Fruit fly (Drosophila melanogaster) whole organism, embryonic: ENCODE results near the gene CG9986.

Experiments
- Adf1 ChIP-seq: fragments of 200-800 bp; sonication (Bioruptor generic); IDR thresholded peaks from 2 replicates; pipeline ENCODE4 v1.3.6; 2022; ENCODE audit warnings: missing biosample characterization, missing genetic modification characterization
- Aef1 ChIP-seq: fragments of 200-800 bp; sonication (Bioruptor generic); IDR thresholded peaks from 3 replicates; pipeline ENCODE4 v1.3.6; 2022; ENCODE audit warnings: missing biosample characterization, missing genetic modification characterization
- Atf-2 ChIP-seq: fragments of 200-800 bp; sonication (Bioruptor generic); optimal IDR thresholded peaks from 2 replicates; lab custom pipeline; 2016; ENCODE audit warnings: missing biosample characterization, missing genetic modification characterization
- CG1024 ChIP-seq: fragments of 200-800 bp; sonication (Bioruptor generic); IDR thresholded peaks from 2 replicates; pipeline ENCODE4 v1.3.6; 2022; ENCODE audit warnings: missing biosample characterization, missing genetic modification characterization
- CG13123 ChIP-seq: fragments of 200-800 bp; sonication (Bioruptor generic); optimal IDR thresholded peaks from 2 replicates; lab custom pipeline; 2016; ENCODE audit warnings: missing biosample characterization, missing genetic modification characterization
- CG15696 ChIP-seq: fragments of 200-800 bp; sonication (Bioruptor generic); optimal IDR thresholded peaks from 2 replicates; lab custom pipeline; 2019; ENCODE audit warnings: missing biosample characterization, mild to moderate bottlenecking, missing genetic modification characterization, moderate library complexity
- CG16813 ChIP-seq: fragments of 200-800 bp; sonication (Bioruptor generic); IDR thresholded peaks from 3 replicates; pipeline ENCODE4 v1.3.6; 2022; ENCODE audit warnings: missing biosample characterization, missing genetic modification characterization; ENCODE audit not compliant: partially characterized antibody
- CG17328 ChIP-seq: fragments of 200-800 bp; sonication (Bioruptor generic); IDR thresholded peaks from 2 replicates; pipeline ENCODE4 v1.3.6; 2022; ENCODE audit warnings: missing biosample characterization, missing genetic modification characterization
- CG18619 ChIP-seq: fragments of 200-800 bp; sonication (Bioruptor generic); optimal IDR thresholded peaks from 3 replicates; lab custom pipeline; 2017; ENCODE audit warnings: missing biosample characterization, mild to moderate bottlenecking, missing genetic modification characterization
- CG43689 ChIP-seq: fragments of 200-800 bp; sonication (Bioruptor generic); IDR thresholded peaks from 2 replicates; pipeline ENCODE4 v1.3.6; 2022; ENCODE audit warnings: missing biosample characterization, missing genetic modification characterization
- CG4820 ChIP-seq: fragments of 200-800 bp; sonication (Bioruptor generic); optimal IDR thresholded peaks from 3 replicates; lab custom pipeline; 2016; ENCODE audit warnings: missing biosample characterization, missing genetic modification characterization
- CG6683 ChIP-seq: fragments of 200-800 bp; sonication (Bioruptor generic); optimal IDR thresholded peaks from 2 replicates; lab custom pipeline; 2017; ENCODE audit warnings: missing biosample characterization, mild to moderate bottlenecking, missing genetic modification characterization, missing genetic modification reagents
- CG6689 ChIP-seq: fragments of 200-800 bp; sonication (Bioruptor generic); IDR thresholded peaks from 2 replicates; pipeline ENCODE4 v1.3.6; 2022; ENCODE audit warnings: missing biosample characterization, missing genetic modification characterization
- CG7271 ChIP-seq: fragments of 200-800 bp; sonication (Bioruptor generic); optimal IDR thresholded peaks from 2 replicates; lab custom pipeline; 2018; ENCODE audit warnings: missing biosample characterization, mild to moderate bottlenecking, missing genetic modification characterization, moderate library complexity
- CG7357 ChIP-seq: fragments of 200-800 bp; sonication (Bioruptor generic); IDR thresholded peaks from 3 replicates; pipeline ENCODE4 v1.3.6; 2022; ENCODE audit warnings: missing biosample characterization, missing genetic modification characterization
- CG9609 ChIP-seq: fragments of 200-800 bp; sonication (Bioruptor generic); optimal IDR thresholded peaks from 3 replicates; lab custom pipeline; 2016; ENCODE audit warnings: missing biosample characterization, missing genetic modification characterization
- CG9817 ChIP-seq: fragments of 200-800 bp; sonication (Bioruptor generic); optimal IDR thresholded peaks from 2 replicates; lab custom pipeline; 2018; ENCODE audit warnings: missing biosample characterization, mild to moderate bottlenecking, missing genetic modification characterization, moderate library complexity
- Chrac-16 ChIP-seq: fragments of 200-800 bp; sonication (Bioruptor generic); optimal IDR thresholded peaks from 3 replicates; lab custom pipeline; 2016; ENCODE audit warnings: missing biosample characterization, missing genetic modification characterization
- D19B ChIP-seq: fragments of 200-800 bp; sonication (Bioruptor generic); optimal IDR thresholded peaks from 2 replicates; lab custom pipeline; 2017; ENCODE audit warnings: missing biosample characterization, mild to moderate bottlenecking, missing genetic modification characterization
- Dfd ChIP-seq, 2 experiments: fragments of >200 bp; optimal IDR thresholded peaks; 2 replicates each; lab custom pipeline; 2017; ENCODE audit warnings: missing biosample characterization in 2 of 2, missing genetic modification characterization in 2 of 2
- H2.0 ChIP-seq: fragments of 200-800 bp; sonication (Bioruptor generic); IDR thresholded peaks from 2 replicates; pipeline ENCODE4 v1.3.6; 2022; ENCODE audit warnings: missing biosample characterization, missing genetic modification characterization
- Hr39 ChIP-seq: fragments of >200 bp; optimal IDR thresholded peaks from 2 replicates; lab custom pipeline; 2017
- Oli ChIP-seq: fragments of 200-800 bp; sonication (Bioruptor generic); optimal IDR thresholded peaks from 2 replicates; lab custom pipeline; 2018; ENCODE audit warnings: missing biosample characterization, mild to moderate bottlenecking, missing genetic modification characterization, moderate library complexity
- Pdp1 ChIP-seq, 2 experiments: fragments of 200-800 bp; sonication (Bioruptor generic); optimal IDR thresholded peaks; 3 replicates each; lab custom pipeline; 2016; ENCODE audit warnings: missing biosample characterization in 2 of 2, missing genetic modification characterization in 2 of 2, mild to moderate bottlenecking in 1 of 2, moderate library complexity in 1 of 2
- Six4 ChIP-seq: fragments of 200-800 bp; sonication (Bioruptor generic); optimal IDR thresholded peaks from 2 replicates; lab custom pipeline; 2016; ENCODE audit warnings: missing biosample characterization, missing genetic modification characterization
- Ssrp ChIP-seq: fragments of 200-800 bp; sonication (Bioruptor generic); optimal IDR thresholded peaks from 2 replicates; lab custom pipeline; 2018; ENCODE audit warnings: missing biosample characterization, mild to moderate bottlenecking, missing genetic modification characterization, moderate library complexity
- Tbp ChIP-seq: fragments of >200 bp; optimal IDR thresholded peaks from 2 replicates; lab custom pipeline; 2018; ENCODE audit warnings: missing biosample characterization, missing genetic modification characterization
- ab ChIP-seq: fragments of 200-800 bp; sonication (Bioruptor generic); optimal IDR thresholded peaks from 2 replicates; lab custom pipeline; 2016; ENCODE audit warnings: missing biosample characterization, missing genetic modification characterization
- ac ChIP-seq: fragments of 200-800 bp; sonication (Bioruptor generic); optimal IDR thresholded peaks from 3 replicates; lab custom pipeline; 2017; ENCODE audit warnings: missing biosample characterization, mild to moderate bottlenecking, missing genetic modification characterization
- ap ChIP-seq: fragments of 200-800 bp; sonication (Bioruptor generic); IDR thresholded peaks from 2 replicates; pipeline ENCODE4 v1.3.6; 2022; ENCODE audit warnings: missing biosample characterization, missing genetic modification characterization
- ase ChIP-seq: fragments of 200-800 bp; sonication (Bioruptor generic); IDR thresholded peaks from 3 replicates; pipeline ENCODE4 v1.3.6; 2022; ENCODE audit warnings: missing biosample characterization, missing genetic modification characterization
- bbx ChIP-seq: fragments of 200-800 bp; sonication (Bioruptor generic); IDR thresholded peaks from 2 replicates; pipeline ENCODE4 v1.3.6; 2022; ENCODE audit warnings: missing biosample characterization, missing genetic modification characterization; ENCODE audit not compliant: partially characterized antibody
- ci ChIP-seq: fragments of 200-800 bp; sonication (Bioruptor generic); IDR thresholded peaks from 3 replicates; pipeline ENCODE4 v1.3.6; 2022; ENCODE audit warnings: missing biosample characterization, missing genetic modification characterization
- dmrt11E ChIP-seq: fragments of 200-800 bp; sonication (Bioruptor generic); optimal IDR thresholded peaks from 3 replicates; lab custom pipeline; 2018; ENCODE audit warnings: missing biosample characterization, mild to moderate bottlenecking, missing genetic modification characterization, moderate library complexity
- dmrt99B ChIP-seq: fragments of 200-800 bp; sonication (Bioruptor generic); optimal IDR thresholded peaks from 2 replicates; lab custom pipeline; 2018; ENCODE audit warnings: missing biosample characterization, mild to moderate bottlenecking, missing genetic modification characterization, moderate library complexity
- esg ChIP-seq: fragments of 200-800 bp; sonication (Bioruptor generic); conservative IDR thresholded peaks from 2 replicates; pipeline ENCODE4 v1.3.6; 2022; ENCODE audit warnings: missing biosample characterization, missing genetic modification characterization
- fd96Cb ChIP-seq: fragments of 200-800 bp; sonication (Bioruptor generic); optimal IDR thresholded peaks from 2 replicates; lab custom pipeline; 2018; ENCODE audit warnings: missing biosample characterization, mild to moderate bottlenecking, missing genetic modification characterization, moderate library complexity
- gce ChIP-seq: fragments of 200-800 bp; sonication (Bioruptor generic); IDR thresholded peaks from 3 replicates; pipeline ENCODE4 v1.3.6; 2022; ENCODE audit warnings: missing biosample characterization, missing genetic modification characterization
- gem ChIP-seq: fragments of 200-800 bp; sonication (Bioruptor generic); optimal IDR thresholded peaks from 2 replicates; lab custom pipeline; 2019; ENCODE audit warnings: missing biosample characterization, mild to moderate bottlenecking, missing genetic modification characterization, moderate library complexity
- gfzf ChIP-seq: fragments of 200-800 bp; sonication (Bioruptor generic); optimal IDR thresholded peaks from 2 replicates; lab custom pipeline; 2016; ENCODE audit warnings: missing biosample characterization, mild to moderate bottlenecking, missing genetic modification characterization, moderate library complexity
- hbn ChIP-seq: fragments of 200-800 bp; sonication (Bioruptor generic); IDR thresholded peaks from 2 replicates; pipeline ENCODE4 v1.3.6; 2022; ENCODE audit warnings: missing biosample characterization, missing genetic modification characterization; ENCODE audit not compliant: partially characterized antibody
- kni ChIP-seq: fragments of 200-800 bp; sonication (Bioruptor generic); optimal IDR thresholded peaks from 3 replicates; lab custom pipeline; 2017; ENCODE audit warnings: mild to moderate bottlenecking, missing biosample characterization, missing genetic modification reagents, missing genetic modification characterization
- otp ChIP-seq: fragments of 200-800 bp; sonication (Bioruptor generic); IDR thresholded peaks from 3 replicates; pipeline ENCODE4, ENCODE4 v1.3.6; 2022; ENCODE audit warnings: missing biosample characterization, missing genetic modification characterization
- pan ChIP-seq, 4 experiments: fragments of >200 bp in 3 of 4; fragments of 200-800 bp in 1 of 4; sonication (Bioruptor generic) in 1 of 4; optimal IDR thresholded peaks in 3 of 4; IDR thresholded peaks in 1 of 4; 2 replicates each; pipeline versions ENCODE4 v1.3.6 to Lab custom; 2017 to 2022; ENCODE audit warnings: missing biosample characterization in 2 of 4, missing genetic modification characterization in 2 of 4, mixed read lengths in 1 of 4
- pfk ChIP-seq: fragments of 200-800 bp; sonication (Bioruptor generic); optimal IDR thresholded peaks from 2 replicates; lab custom pipeline; 2018; ENCODE audit warnings: missing biosample characterization, mild to moderate bottlenecking, missing genetic modification characterization, moderate library complexity
- seq ChIP-seq: fragments of 200-800 bp; sonication (Bioruptor generic); IDR thresholded peaks from 2 replicates; pipeline ENCODE4 v1.3.6; 2022; ENCODE audit warnings: missing biosample characterization, missing genetic modification characterization
- so ChIP-seq: fragments of 200-800 bp; sonication (Bioruptor generic); IDR thresholded peaks from 3 replicates; pipeline ENCODE4 v1.3.6; 2022; ENCODE audit warnings: missing biosample characterization, missing genetic modification characterization
- sr ChIP-seq: fragments of 200-800 bp; sonication (Bioruptor generic); IDR thresholded peaks from 3 replicates; pipeline ENCODE4 v1.3.6; 2022; ENCODE audit warnings: missing biosample characterization, missing genetic modification characterization
- stwl ChIP-seq: fragments of 200-800 bp; sonication (Bioruptor generic); optimal IDR thresholded peaks from 3 replicates; lab custom pipeline; 2018; ENCODE audit warnings: missing biosample characterization, mild to moderate bottlenecking, missing genetic modification characterization, moderate library complexity
- sug ChIP-seq: fragments of 200-800 bp; optimal IDR thresholded peaks from 2 replicates; lab custom pipeline; 2019; ENCODE audit warnings: missing biosample characterization, mild to moderate bottlenecking, missing genetic modification characterization, moderate library complexity
- zfh1 ChIP-seq: fragments of 200-800 bp; sonication (Bioruptor generic); IDR thresholded peaks from 3 replicates; pipeline ENCODE4 v1.3.6; 2022; ENCODE audit warnings: missing biosample characterization, missing genetic modification characterization

The CG9986 gene

DNA sequence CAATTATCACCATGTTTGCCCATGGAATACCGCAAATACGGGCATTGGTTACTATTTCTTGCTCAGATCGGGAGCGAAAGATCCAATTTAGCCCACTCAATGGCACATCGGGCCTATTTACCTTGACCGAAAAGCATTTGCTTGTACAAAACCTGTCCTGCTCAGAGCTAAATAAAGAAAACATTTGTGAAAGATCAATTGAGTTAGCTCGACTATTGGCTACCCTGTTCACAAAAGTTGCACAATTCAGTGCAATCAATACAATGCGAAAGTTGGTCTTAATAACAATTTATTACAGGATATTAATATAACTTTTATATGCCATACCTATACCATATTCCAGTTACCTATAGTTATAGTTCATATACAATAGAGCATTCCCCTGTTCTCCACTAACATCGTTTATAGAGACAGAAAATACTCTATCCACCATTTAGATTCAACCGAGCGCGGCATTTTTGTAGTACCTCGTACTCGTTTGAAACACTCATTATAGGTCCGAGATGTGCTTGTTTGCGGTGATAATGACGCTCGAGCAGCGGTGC lies 43.2 kb upstream of the CG9986 start (continued):
- TF ChIP-seq ci (GFP tag; lab: Robert Waterston, UW) = 0 out of 3 replicates have a peak, but pooled peaks have one; percentile 23
- TF ChIP-seq H2.0 (GFP tag; lab: Robert Waterston, UW) = no peak
- no peak for TF ChIP-seq Hr39 (lab: Kevin White, UChicago)
- peak; percentile 39 for TF ChIP-seq dmrt99B (tag; lab: Kevin White, UChicago)
- peak; percentile 58; the same call in 2 of the 3 replicates for TF ChIP-seq CG16813
- TF ChIP-seq CG7357 (GFP tag; lab: Robert Waterston, UW) = no peak
- TF ChIP-seq pfk (GFP tag; lab: Kevin White, UChicago) = no peak
- no peak for TF ChIP-seq Ssrp (tag; lab: Kevin White, UChicago)
- TF ChIP-seq CG43689 = no peak
- TF ChIP-seq Atf-2 (GFP tag; lab: Kevin White, UChicago) = no peak
- peak; percentile 63 for TF ChIP-seq D19B (GFP tag; lab: Kevin White, UChicago)
- no peak for TF ChIP-seq Six4 (GFP tag; lab: Kevin White, UChicago)
- TF ChIP-seq ab (GFP tag; lab: Kevin White, UChicago) = no peak
- no peak for TF ChIP-seq ase
- no peak for TF ChIP-seq CG6683 (GFP tag; lab: Kevin White, UChicago)
- TF ChIP-seq CG4820 (GFP tag; lab: Kevin White, UChicago) = no peak
- TF ChIP-seq gfzf (GFP tag; lab: Kevin White, UChicago) = no peak
- TF ChIP-seq Chrac-16 (GFP tag; lab: Kevin White, UChicago) = no peak
- no peak for TF ChIP-seq Aef1 (GFP tag; lab: Robert Waterston, UW)
- TF ChIP-seq Oli = peak; percentile 1
- TF ChIP-seq ap (GFP tag; lab: Robert Waterston, UW) = 0 out of 2 replicates have a peak, but pooled peaks have one; percentile 6
- no peak for TF ChIP-seq CG17328
- no peak for TF ChIP-seq hbn (GFP tag; lab: Robert Waterston, UW)
- no peak for TF ChIP-seq CG9609 (GFP tag; lab: Kevin White, UChicago)
- no peak for TF ChIP-seq CG13123 (GFP tag; lab: Kevin White, UChicago)
- no peak for TF ChIP-seq gce (GFP tag; lab: Robert Waterston, UW)
- no peak for TF ChIP-seq CG1024 (GFP tag; lab: Robert Waterston, UW)
- TF ChIP-seq zfh1 = 0 out of 3 replicates have a peak, but pooled peaks have one; percentile 25
- no peak for TF ChIP-seq bbx (GFP tag; lab: Robert Waterston, UW)
- no peak for TF ChIP-seq seq (GFP tag; lab: Robert Waterston, UW)
- no peak for TF ChIP-seq sug
- TF ChIP-seq fd96Cb (tag; lab: Kevin White, UChicago) = peak; percentile 23
- no peak for TF ChIP-seq esg (GFP tag; lab: Robert Waterston, UW)
- peak; percentile 46 for TF ChIP-seq gem (tag; lab: Kevin White, UChicago)
- TF ChIP-seq otp = no peak
- TF ChIP-seq kni (GFP tag; lab: Kevin White, UChicago) = no peak
- TF ChIP-seq CG6689 = no peak
- peak; percentile 30 for TF ChIP-seq CG15696 (tag; lab: Kevin White, UChicago)
- no peak for TF ChIP-seq CG18619
- TF ChIP-seq sr = no peak
- TF ChIP-seq CG7271 (tag; lab: Kevin White, UChicago) = no peak
- TF ChIP-seq Dfd (GFP tag; optimal IDR thresholded peaks at IDR 0.05; lab: Kevin White, UChicago) = no peak
- no peak for TF ChIP-seq pan (optimal IDR thresholded peaks at IDR 0.05; lab: Kevin White, UChicago)
- TF ChIP-seq pan (GFP tag; optimal IDR thresholded peaks at IDR 0.05 in 1 of 2, IDR thresholded peaks at IDR 0.05 in 1 of 2) = peak in 1 of 2 experiments; percentile 6
- TF ChIP-seq so (GFP tag; lab: Robert Waterston, UW) = no peak
- no peak for TF ChIP-seq Pdp1 (GFP tag; optimal IDR thresholded peaks at IDR 0.05; lab: Kevin White, UChicago)
- TF ChIP-seq Tbp (GFP tag; lab: Kevin White, UChicago) = no peak
- peak; percentile 41 for TF ChIP-seq dmrt11E
- TF ChIP-seq Adf1 (GFP tag; lab: Robert Waterston, UW) = no peak
- TF ChIP-seq CG9817 (tag; lab: Kevin White, UChicago) = no peak
- TF ChIP-seq stwl (tag; lab: Kevin White, UChicago) = no peak
- no peak for TF ChIP-seq ac (GFP tag; lab: Kevin White, UChicago)
